Worm (Caenorhabditis elegans) whole organism, L3 larva: ENCODE results near the gene bgal-2.

ENCODE experiments used
- aly-2 ChIP-seq: fragments of 150-350 bp; optimal IDR thresholded peaks from 2 replicates; lab custom pipeline; 2014; ENCODE audit warnings: missing biosample characterization, missing genetic modification characterization
- ama-1 ChIP-seq: fragments of 150-350 bp; optimal IDR thresholded peaks from 2 replicates; lab custom pipeline; 2018

ce11 chrX:6740983-6741365 lies 43.2 kb upstream of the bgal-2 start:
- no peak for TF ChIP-seq ama-1 (lab: Kevin White, UChicago)
- TF ChIP-seq aly-2 (tag; lab: Kevin White, UChicago), result no peak
